Worm (Caenorhabditis elegans): ENCODE results near the gene kgb-1.

Gene kgb-1

ce11 chrIV:383135-383731 is 26.6 kb downstream of the kgb-1 start, which contains the start of gene spl-1:
Gene spl-1 (minus strand): TSS chrIV:383185.
- 0 out of 2 replicates have a peak, but pooled peaks have one; percentile 26 for TF ChIP-seq pbrm-1 (GFP tag; IDR thresholded peaks at IDR 0.05)
- TF ChIP-seq nhr-80 (tag; optimal IDR thresholded peaks at IDR 0.05) = peak; percentile 82
- no peak for TF ChIP-seq ztf-22 (GFP tag; optimal IDR thresholded peaks at IDR 0.05)
- TF ChIP-seq tbp1 (GFP tag; optimal IDR thresholded peaks at IDR 0.05) = peak; percentile 2
- TF ChIP-seq attf-5 (GFP tag; optimal IDR thresholded peaks at IDR 0.05) = peak; percentile 51
- no peak for TF ChIP-seq snpc-1.1 (tag; optimal IDR thresholded peaks at IDR 0.05; ENCODE audit: insufficient read depth)

- TF ChIP-seq madf-3 (GFP tag; IDR thresholded peaks at IDR 0.05) (no peak), mxl-1 (tag; optimal IDR thresholded peaks at IDR 0.05) (no peak), snpc-3.4 (tag; optimal IDR thresholded peaks at IDR 0.05) (no peak), lin-40 (tag; optimal IDR thresholded peaks at IDR 0.05) (no peak), tbp1 (GFP tag; optimal IDR thresholded peaks at IDR 0.05) (no peak), B0336.3 (GFP tag; IDR thresholded peaks at IDR 0.05) (no peak), ZK185.1 (tag; optimal IDR thresholded peaks at IDR 0.05; ENCODE audit: poor library complexity, severe bottlenecking) (no peak), ztf-22 (GFP tag; optimal IDR thresholded peaks at IDR 0.05) (no peak), aptf-2 (GFP tag; conservative IDR thresholded peaks at IDR 0.05) (no peak), let-607 (tag; optimal IDR thresholded peaks at IDR 0.05) (no peak), hsf-1 (GFP tag; IDR thresholded peaks at IDR 0.05) (no peak), unc-62 (GFP tag; optimal IDR thresholded peaks at IDR 0.05) (no peak), T07F8.4 (tag; optimal IDR thresholded peaks at IDR 0.05) (no peak), ceh-79 (tag; optimal IDR thresholded peaks at IDR 0.05) (no peak), K11D2.4 (GFP tag; IDR thresholded peaks at IDR 0.05) (no peak), rcor-1 (GFP tag; IDR thresholded peaks at IDR 0.05) (no peak), nhr-27 (tag; optimal IDR thresholded peaks at IDR 0.05) (no peak), snpc-1.1 (tag; optimal IDR thresholded peaks at IDR 0.05; ENCODE audit: insufficient read depth) (no peak), F39B2.1 (GFP tag; IDR thresholded peaks at IDR 0.05) (no peak), ztf-18 (tag; optimal IDR thresholded peaks at IDR 0.05) (no peak), lsy-27 (tag; optimal IDR thresholded peaks at IDR 0.05; ENCODE audit: borderline replicate concordance, insufficient read depth) (no peak), atf-7 (tag; optimal IDR thresholded peaks at IDR 0.05) (no peak), C06A6.2 (GFP tag; conservative IDR thresholded peaks at IDR 0.05) (no peak), hlh-12 (tag; optimal IDR thresholded peaks at IDR 0.05) (no peak), attf-3 (GFP tag; conservative IDR thresholded peaks at IDR 0.05) (no peak), ztf-6 (GFP tag; IDR thresholded peaks at IDR 0.05) (no peak), mel-28 (tag; optimal IDR thresholded peaks at IDR 0.05; ENCODE audit: borderline replicate concordance) (no peak), K12H6.12 (tag; optimal IDR thresholded peaks at IDR 0.05) (no peak), F49E8.2 (tag; optimal IDR thresholded peaks at IDR 0.05; ENCODE audit: insufficient read depth) (peak; percentile 66), egrh-3 (GFP tag; IDR thresholded peaks at IDR 0.05) (no peak), unc-130 (GFP tag; optimal IDR thresholded peaks at IDR 0.05) (peak; percentile 52), D2030.7 (GFP tag; IDR thresholded peaks at IDR 0.05) (peak; percentile 84), lin-54 (GFP tag; optimal IDR thresholded peaks at IDR 0.05) (peak; percentile 97), die-1 (tag; optimal IDR thresholded peaks at IDR 0.05) (no peak), ceh-91 (GFP tag; IDR thresholded peaks at IDR 0.05) (peak; percentile 41; the same call in 1 of the 2 replicates), snpc-1.3 (tag; optimal IDR thresholded peaks at IDR 0.05; ENCODE audit: insufficient read depth) (peak; percentile 37), mes-4 (tag; optimal IDR thresholded peaks at IDR 0.05) (no peak), zim-3 (tag; optimal IDR thresholded peaks at IDR 0.05) (no peak), F23B12.7 (tag; optimal IDR thresholded peaks at IDR 0.05; ENCODE audit: insufficient read depth) (no peak), bed-2 (GFP tag; IDR thresholded peaks at IDR 0.05) (no peak), fkh-3 (tag; optimal IDR thresholded peaks at IDR 0.05) (no peak), nhr-120 (GFP tag; IDR thresholded peaks at IDR 0.05) (no peak)
These were observed 30.2 kb downstream of the kgb-1 start for ce11 chrIV:379605-380004.

Measured in whole organism, young adult.